Fruit fly (Drosophila melanogaster): ENCODE measurements around the gene nuf.

DNA sequence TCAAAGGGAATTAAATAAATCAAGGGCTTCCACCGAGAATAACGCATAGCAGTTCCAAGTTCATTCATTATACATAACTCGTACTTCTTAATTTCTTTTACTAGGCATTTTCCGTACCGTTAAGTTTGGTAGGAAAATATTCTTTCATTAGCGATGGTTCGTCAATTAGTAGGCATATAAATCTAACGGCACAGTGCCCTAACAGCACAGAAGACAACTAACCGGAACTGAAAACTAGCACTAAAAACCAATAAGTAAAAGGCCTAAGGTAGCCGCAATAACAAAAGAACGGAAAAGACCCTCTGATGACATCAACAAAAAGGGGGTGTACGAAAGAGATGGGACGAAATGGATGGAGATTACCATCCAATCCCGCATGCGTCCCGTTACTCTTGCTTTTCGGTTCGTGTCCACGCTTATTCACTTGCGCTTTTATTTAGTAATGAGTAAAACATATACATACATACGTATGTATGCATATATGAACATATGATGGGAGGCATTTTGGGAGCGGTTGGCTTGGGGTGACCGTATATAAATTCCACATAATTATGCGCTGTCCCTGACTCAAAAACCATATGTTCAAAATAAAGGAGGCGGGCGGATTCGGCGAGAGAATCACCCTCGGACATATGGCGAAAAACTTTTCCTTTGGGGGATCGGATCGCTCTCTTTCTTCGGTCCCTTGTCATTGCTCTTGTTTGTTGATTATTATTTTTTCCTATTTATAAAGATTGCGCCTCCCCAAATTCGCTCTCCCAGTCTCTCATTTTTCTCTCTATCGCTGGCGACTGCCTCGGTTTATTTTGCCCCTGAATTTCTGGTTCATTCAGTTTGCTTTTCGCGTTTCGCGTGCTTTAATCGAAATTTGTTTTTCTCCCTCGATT, 30.2 kb downstream of the nuf start:
- TF ChIP-seq Hr39 (GFP tag; optimal IDR thresholded peaks at IDR 0.05) (no peak), OdsH (GFP tag; optimal IDR thresholded peaks at IDR 0.05) (no peak), Sox15 (GFP tag; optimal IDR thresholded peaks at IDR 0.05) (no peak), Ets21C (GFP tag; optimal IDR thresholded peaks at IDR 0.05) (no peak), CG1621 (tag; optimal IDR thresholded peaks at IDR 0.05) (no peak), CG3032 (tag; optimal IDR thresholded peaks at IDR 0.05) (no peak), Blimp-1 (GFP tag; optimal IDR thresholded peaks at IDR 0.05) (peak; percentile 55), CG4318 (GFP tag; optimal IDR thresholded peaks at IDR 0.05) (no peak)

Measured in whole organism, prepupa.